Fruit fly (Drosophila melanogaster): Measurements from ENCODE around the gene CG31637.

The CG31637 gene

DNA sequence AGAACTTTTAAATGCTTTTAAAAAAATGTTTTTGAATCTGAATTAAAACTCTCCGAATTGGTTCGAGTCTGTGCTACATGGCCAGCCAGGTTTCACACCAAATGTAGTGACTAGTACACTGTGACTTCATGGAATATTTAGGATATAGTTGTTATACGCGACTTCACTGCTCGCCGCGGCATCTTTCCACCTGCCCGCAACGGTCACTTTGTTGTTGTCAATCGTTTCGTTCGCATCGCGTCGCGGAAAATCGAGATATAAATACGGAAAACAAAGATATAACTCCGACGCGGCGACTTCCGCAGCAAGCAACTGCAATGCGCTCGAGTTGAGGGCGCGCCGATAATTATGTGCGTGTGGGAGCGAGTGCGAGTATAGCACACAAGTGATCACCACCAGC, at the start of gene CG31637:
TSS of gene CG31637 (plus strand) at position 200 of the 400 bp plus-strand sequence.
- TF ChIP-seq pad (GFP tag; optimal IDR thresholded peaks at IDR 0.05) (peak; percentile 18), CG11617 (GFP tag; optimal IDR thresholded peaks at IDR 0.05) (no peak), toe (GFP tag; optimal IDR thresholded peaks at IDR 0.05) (no peak), Mnt (GFP tag; optimal IDR thresholded peaks at IDR 0.05) (no peak), cnc (optimal IDR thresholded peaks at IDR 0.05) (no peak), CG7045 (GFP tag; optimal IDR thresholded peaks at IDR 0.05) (no peak), bab1 (GFP tag; optimal IDR thresholded peaks at IDR 0.05) (peak; percentile 55), ovo (GFP tag; optimal IDR thresholded peaks at IDR 0.05) (no peak), Clk (GFP tag; optimal IDR thresholded peaks at IDR 0.05) (no peak), kay (GFP tag; ENCODE audit: borderline replicate concordance) (no peak), tj (GFP tag; optimal IDR thresholded peaks at IDR 0.05) (no peak), CG1620 (GFP tag; optimal IDR thresholded peaks at IDR 0.05) (no peak), CG12768 (GFP tag; optimal IDR thresholded peaks at IDR 0.05) (no peak), Hr96 (GFP tag; optimal IDR thresholded peaks at IDR 0.05) (no peak), CG5204 (GFP tag; optimal IDR thresholded peaks at IDR 0.05) (no peak), CG7101 (tag; optimal IDR thresholded peaks at IDR 0.05) (peak; percentile 15), Crg-1 (GFP tag; optimal IDR thresholded peaks at IDR 0.05) (no peak), CG14711 (tag; optimal IDR thresholded peaks at IDR 0.05) (no peak), CG33017 (tag; optimal IDR thresholded peaks at IDR 0.05) (no peak), cic (GFP tag; optimal IDR thresholded peaks at IDR 0.05) (peak; percentile 11)

dm6 chr2L:6449753-6450152, 48.7 kb upstream of the CG31637 start:
- TF ChIP-seq CG7101 (tag; optimal IDR thresholded peaks at IDR 0.05) (no peak), Mnt (GFP tag; optimal IDR thresholded peaks at IDR 0.05) (no peak), CG14711 (tag; optimal IDR thresholded peaks at IDR 0.05) (no peak), ovo (GFP tag; optimal IDR thresholded peaks at IDR 0.05) (no peak), CG1620 (GFP tag; optimal IDR thresholded peaks at IDR 0.05) (no peak), Crg-1 (GFP tag; optimal IDR thresholded peaks at IDR 0.05) (no peak), CG7045 (GFP tag; optimal IDR thresholded peaks at IDR 0.05) (no peak), CG11617 (GFP tag; optimal IDR thresholded peaks at IDR 0.05) (no peak), cic (GFP tag; optimal IDR thresholded peaks at IDR 0.05) (no peak), Clk (GFP tag; optimal IDR thresholded peaks at IDR 0.05) (no peak), pad (GFP tag; optimal IDR thresholded peaks at IDR 0.05) (no peak), CG33017 (tag; optimal IDR thresholded peaks at IDR 0.05) (no peak), kay (GFP tag; ENCODE audit: borderline replicate concordance) (no peak), bab1 (GFP tag; optimal IDR thresholded peaks at IDR 0.05) (no peak)

DNA sequence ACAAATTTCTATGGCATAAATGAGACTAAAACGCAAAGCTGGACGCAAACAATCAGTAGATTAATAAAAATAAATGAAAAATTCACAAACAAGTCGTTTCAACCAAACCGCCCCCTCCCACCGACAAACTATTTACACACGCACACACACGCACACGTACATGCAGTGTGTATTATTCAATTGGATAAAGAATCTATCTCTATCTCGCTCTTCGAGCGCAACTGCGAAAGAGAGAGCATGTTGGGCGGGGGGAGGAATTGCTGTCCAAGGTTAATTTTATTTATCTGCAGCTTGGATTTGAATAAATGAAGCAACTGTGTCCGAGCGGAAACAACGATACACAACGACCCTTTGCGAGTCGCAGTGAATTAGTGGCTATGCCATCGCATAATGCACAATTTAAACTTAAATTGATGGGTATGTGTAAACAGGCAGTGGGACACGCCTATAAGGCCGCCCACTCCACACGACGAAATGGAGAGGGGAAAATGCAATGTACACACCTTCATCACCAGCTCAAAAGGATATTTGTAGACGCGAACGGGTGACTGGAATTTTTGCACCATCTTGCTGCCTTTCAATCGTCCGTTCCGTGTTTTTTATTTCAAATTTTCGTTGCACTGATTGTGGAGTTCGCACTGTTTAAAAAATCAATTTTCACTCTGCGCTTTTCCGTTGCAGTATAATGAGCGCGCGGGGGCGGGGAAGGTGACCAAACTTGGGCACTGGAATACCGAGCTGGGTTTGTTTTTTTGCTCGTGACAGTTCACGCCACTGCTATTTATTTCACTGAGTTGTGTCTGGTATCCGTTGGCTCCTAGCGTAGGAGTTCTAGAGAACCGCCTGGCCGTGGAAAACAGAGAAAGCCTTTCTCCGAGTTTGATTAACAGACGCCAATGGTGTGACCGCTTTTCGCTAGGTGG, 43.2 kb upstream of the CG31637 start, which contains the start of gene retm:
TSS of gene retm (minus strand) at position 898 of the 923 bp plus-strand sequence.
- TF ChIP-seq CG11617 (GFP tag; optimal IDR thresholded peaks at IDR 0.05) (no peak), CG33017 (tag; optimal IDR thresholded peaks at IDR 0.05) (peak; percentile 0), CG1620 (GFP tag; optimal IDR thresholded peaks at IDR 0.05) (no peak), CG12768 (GFP tag; optimal IDR thresholded peaks at IDR 0.05) (peak; percentile 59), Mnt (GFP tag; optimal IDR thresholded peaks at IDR 0.05) (peak; percentile 46), CG7101 (tag; optimal IDR thresholded peaks at IDR 0.05) (peak; percentile 57), cnc (optimal IDR thresholded peaks at IDR 0.05) (no peak), CG7045 (GFP tag; optimal IDR thresholded peaks at IDR 0.05) (no peak), CG5204 (GFP tag; optimal IDR thresholded peaks at IDR 0.05) (no peak), Clk (GFP tag; optimal IDR thresholded peaks at IDR 0.05) (peak; percentile 9), cic (GFP tag; optimal IDR thresholded peaks at IDR 0.05) (peak; percentile 76), bab1 (GFP tag; optimal IDR thresholded peaks at IDR 0.05) (no peak), tj (GFP tag; optimal IDR thresholded peaks at IDR 0.05) (peak; percentile 47), kay (GFP tag; ENCODE audit: borderline replicate concordance) (no peak), toe (GFP tag; optimal IDR thresholded peaks at IDR 0.05) (no peak), ovo (GFP tag; optimal IDR thresholded peaks at IDR 0.05) (peak; percentile 41), CG14711 (tag; optimal IDR thresholded peaks at IDR 0.05) (no peak), Hr96 (GFP tag; optimal IDR thresholded peaks at IDR 0.05) (no peak), Crg-1 (GFP tag; optimal IDR thresholded peaks at IDR 0.05) (peak; percentile 47), pad (GFP tag; optimal IDR thresholded peaks at IDR 0.05) (peak; percentile 68)

DNA sequence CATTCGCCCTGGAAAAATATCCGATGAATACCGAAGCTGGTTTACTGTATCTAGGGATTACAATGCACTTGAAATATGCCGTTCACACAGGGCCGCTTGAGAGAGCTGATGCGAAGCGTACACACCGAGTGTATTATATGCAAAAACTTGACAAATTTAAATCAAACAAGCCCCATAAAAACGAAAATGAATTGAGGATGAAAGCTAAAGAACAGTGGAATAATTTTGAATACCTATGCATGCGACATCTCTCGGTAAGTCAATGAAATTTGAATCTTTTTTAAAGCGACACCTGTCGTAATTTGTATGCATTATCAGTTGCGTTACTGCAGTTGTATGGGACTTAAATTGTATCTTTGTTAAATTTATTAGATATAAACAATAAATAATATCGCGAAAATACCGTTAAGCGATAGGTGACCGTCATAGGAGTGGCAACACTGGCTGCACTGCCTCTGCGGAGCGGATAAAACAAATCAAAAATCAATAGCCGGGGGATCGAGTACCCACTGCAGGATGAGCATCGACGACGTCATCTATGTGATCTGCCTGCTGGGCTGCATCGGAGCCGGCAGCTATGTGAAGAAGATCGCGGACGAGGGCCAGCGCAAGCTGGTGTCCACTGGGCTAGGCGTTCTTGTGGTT, 42.4 kb upstream of the CG31637 start, which contains the start of gene frj:
TSS of gene frj (plus strand) at position 98 of the 645 bp plus-strand sequence.
- no peak for TF ChIP-seq CG5204 (GFP tag; optimal IDR thresholded peaks at IDR 0.05)
- peak; percentile 56 for TF ChIP-seq CG1620 (GFP tag; optimal IDR thresholded peaks at IDR 0.05)
- peak; percentile 20 for TF ChIP-seq CG7045 (GFP tag; optimal IDR thresholded peaks at IDR 0.05)
- TF ChIP-seq CG12768 (GFP tag; optimal IDR thresholded peaks at IDR 0.05), result peak; percentile 47
- peak; percentile 56 for TF ChIP-seq CG7101 (tag; optimal IDR thresholded peaks at IDR 0.05)
- peak; percentile 33 for TF ChIP-seq Crg-1 (GFP tag; optimal IDR thresholded peaks at IDR 0.05)
- no peak for TF ChIP-seq bab1 (GFP tag; optimal IDR thresholded peaks at IDR 0.05)
- peak; percentile 15 for TF ChIP-seq tj (GFP tag; optimal IDR thresholded peaks at IDR 0.05)
- TF ChIP-seq cnc (optimal IDR thresholded peaks at IDR 0.05), result no peak
- no peak for TF ChIP-seq Clk (GFP tag; optimal IDR thresholded peaks at IDR 0.05)
- peak; percentile 43 for TF ChIP-seq ovo (GFP tag; optimal IDR thresholded peaks at IDR 0.05)
- peak; percentile 11 for TF ChIP-seq Mnt (GFP tag; optimal IDR thresholded peaks at IDR 0.05)
- TF ChIP-seq cic (GFP tag; optimal IDR thresholded peaks at IDR 0.05), result no peak
- no peak for TF ChIP-seq Hr96 (GFP tag; optimal IDR thresholded peaks at IDR 0.05)
- TF ChIP-seq toe (GFP tag; optimal IDR thresholded peaks at IDR 0.05), result peak; percentile 68
- TF ChIP-seq CG33017 (tag; optimal IDR thresholded peaks at IDR 0.05), result no peak
- TF ChIP-seq CG11617 (GFP tag; optimal IDR thresholded peaks at IDR 0.05), result peak; percentile 2
- peak; percentile 54 for TF ChIP-seq CG14711 (tag; optimal IDR thresholded peaks at IDR 0.05)
- no peak for TF ChIP-seq kay (GFP tag; ENCODE audit: borderline replicate concordance)
- no peak for TF ChIP-seq pad (GFP tag; optimal IDR thresholded peaks at IDR 0.05)
